Worm (Caenorhabditis elegans): Measurements from ENCODE around the gene C49C3.9.

- no peak for TF ChIP-seq hlh-15 (tag; optimal IDR thresholded peaks at IDR 0.05)
- TF ChIP-seq hlh-30 (tag; optimal IDR thresholded peaks at IDR 0.05; ENCODE audit: insufficient read depth): no peak
- TF ChIP-seq tbx-2 (tag; optimal IDR thresholded peaks at IDR 0.05): no peak
- TF ChIP-seq pat-9 (tag; optimal IDR thresholded peaks at IDR 0.05): no peak
- TF ChIP-seq mec-3 (tag; optimal IDR thresholded peaks at IDR 0.05; ENCODE audit: borderline replicate concordance): no peak
- TF ChIP-seq ceh-34 (tag; optimal IDR thresholded peaks at IDR 0.05): no peak
- TF ChIP-seq ceh-9 (tag; optimal IDR thresholded peaks at IDR 0.05): no peak
- TF ChIP-seq sdc-2 (tag; optimal IDR thresholded peaks at IDR 0.05): no peak
- TF ChIP-seq unc-86 (tag; optimal IDR thresholded peaks at IDR 0.05): no peak
- TF ChIP-seq nfya-1 (tag; optimal IDR thresholded peaks at IDR 0.05): no peak
- no peak for TF ChIP-seq rnt-1 (tag; optimal IDR thresholded peaks at IDR 0.05)
- no peak for TF ChIP-seq lin-11 (tag; optimal IDR thresholded peaks at IDR 0.05)
- TF ChIP-seq pha-4 (tag; optimal IDR thresholded peaks at IDR 0.05): no peak
These were observed 9.9 kb downstream of the C49C3.9 start, which contains the start of gene C49C3.7 for ce11 chrIV:17332261-17332660.
